Worm (Caenorhabditis elegans) whole organism, L1 larva: ENCODE data around the gene F19H6.6.

Experiments
- C34B4.2 ChIP-seq: sonication (generic microtip); optimal IDR thresholded peaks from 2 replicates; lab custom pipeline; 2017; ENCODE audit warnings: mild to moderate bottlenecking, missing genetic modification characterization, missing compliant biosample characterization
- F16B12.6 ChIP-seq: fragments of 150-350 bp; optimal IDR thresholded peaks from 2 replicates; lab custom pipeline; 2014; ENCODE audit warnings: missing biosample characterization, missing genetic modification characterization
- aha-1 ChIP-seq: fragments of 150-350 bp; optimal IDR thresholded peaks from 2 replicates; lab custom pipeline; 2014; ENCODE audit warnings: missing biosample characterization, missing genetic modification characterization
- ama-1 ChIP-seq: fragments of 150-350 bp; optimal IDR thresholded peaks from 2 replicates; lab custom pipeline; 2014
- ceh-8 ChIP-seq: fragments of 200-800 bp; sonication (Bioruptor generic); optimal IDR thresholded peaks from 2 replicates; lab custom pipeline; 2018; ENCODE audit warnings: mild to moderate bottlenecking, missing genetic modification characterization, moderate library complexity, missing compliant biosample characterization
- ceh-82 ChIP-seq, 3 experiments: fragments of 150-350 bp in 1 of 3; sonication (generic microtip) in 2 of 3; optimal IDR thresholded peaks; 2 replicates each; lab custom pipeline; 2014 to 2017; ENCODE audit warnings: missing biosample characterization in 3 of 3, missing genetic modification characterization in 3 of 3
- ceh-90 ChIP-seq: sonication (generic microtip); optimal IDR thresholded peaks from 2 replicates; lab custom pipeline; 2016; ENCODE audit warnings: missing genetic modification characterization, missing compliant biosample characterization
- ces-1 ChIP-seq: fragments of 150-350 bp; optimal IDR thresholded peaks from 2 replicates; lab custom pipeline; 2014; ENCODE audit warnings: missing biosample characterization, missing genetic modification reagents, missing genetic modification characterization
- egl-13 ChIP-seq: sonication (generic microtip); optimal IDR thresholded peaks from 2 replicates; lab custom pipeline; 2016; ENCODE audit warnings: missing genotype, missing genetic modification reagents, missing genetic modification characterization, missing compliant biosample characterization
- egl-27 ChIP-seq, 2 experiments: fragments of 150-350 bp in 1 of 2; sonication (generic microtip); optimal IDR thresholded peaks; 3 replicates each; lab custom pipeline; 2017 to 2018; ENCODE audit warnings: missing biosample characterization in 2 of 2, missing genetic modification characterization in 2 of 2, missing genetic modification reagents in 2 of 2
- elt-3 ChIP-seq, 6 experiments: fragments of 150-350 bp in 1 of 6; sonication (generic microtip); optimal IDR thresholded peaks; 2 replicates each; lab custom pipeline; 2017 to 2018; ENCODE audit warnings: missing biosample characterization in 6 of 6, missing genetic modification characterization in 6 of 6, inconsistent platforms in 1 of 6
- ets-5 ChIP-seq: fragments of 200-800 bp; sonication (Bioruptor generic); IDR thresholded peaks from 2 replicates; pipeline ENCODE4 v1.3.6; 2022; ENCODE audit warnings: missing genetic modification characterization, missing compliant biosample characterization
- fkh-10 ChIP-seq: sonication (generic microtip); optimal IDR thresholded peaks from 2 replicates; lab custom pipeline; 2017; ENCODE audit warnings: missing biosample characterization, missing genetic modification reagents, missing genetic modification characterization
- fkh-8 ChIP-seq: sonication (generic microtip); optimal IDR thresholded peaks from 2 replicates; lab custom pipeline; 2016; ENCODE audit warnings: mild to moderate bottlenecking, missing genetic modification characterization, missing compliant biosample characterization
- fos-1 ChIP-seq: fragments of 150-350 bp; optimal IDR thresholded peaks from 2 replicates; lab custom pipeline; 2014; ENCODE audit warnings: missing biosample characterization, missing genetic modification characterization
- grh-1 ChIP-seq: fragments of 200-800 bp; sonication (Bioruptor generic); IDR thresholded peaks from 2 replicates; pipeline ENCODE4 v1.3.6; 2022; ENCODE audit warnings: missing genetic modification reagents, missing genetic modification characterization, missing compliant biosample characterization
- irx-1 ChIP-seq: sonication (generic microtip); optimal IDR thresholded peaks from 2 replicates; lab custom pipeline; 2016; ENCODE audit warnings: missing genetic modification characterization, missing compliant biosample characterization
- isw-1 ChIP-seq: fragments of 200-800 bp; sonication (Bioruptor generic); IDR thresholded peaks from 2 replicates; pipeline ENCODE4 v1.3.6; 2022; ENCODE audit warnings: missing genetic modification characterization, missing compliant biosample characterization
- lin-13 ChIP-seq: fragments of 150-350 bp; optimal IDR thresholded peaks from 2 replicates; lab custom pipeline; 2014; ENCODE audit warnings: missing biosample characterization, missing genetic modification reagents, missing genetic modification characterization
- lin-14 ChIP-seq: fragments of 200-800 bp; sonication (Bioruptor generic); optimal IDR thresholded peaks from 2 replicates; lab custom pipeline; 2018; ENCODE audit warnings: mild to moderate bottlenecking, missing genetic modification characterization, moderate library complexity, missing compliant biosample characterization
- lin-15B ChIP-seq: fragments of 150-350 bp; sonication (generic microtip); optimal IDR thresholded peaks from 3 replicates; lab custom pipeline; 2014; ENCODE audit warnings: missing biosample characterization, missing genetic modification characterization
- mep-1 ChIP-seq: fragments of 150-350 bp; optimal IDR thresholded peaks from 2 replicates; lab custom pipeline; 2014; ENCODE audit warnings: missing biosample characterization, missing genetic modification characterization
- nhr-11 ChIP-seq: fragments of 150-350 bp; optimal IDR thresholded peaks from 2 replicates; lab custom pipeline; 2014; ENCODE audit warnings: missing biosample characterization, missing genetic modification characterization
- nhr-12 ChIP-seq: sonication (generic microtip); optimal IDR thresholded peaks from 2 replicates; lab custom pipeline; 2017; ENCODE audit warnings: missing biosample characterization, missing genetic modification characterization
- nhr-28 ChIP-seq: fragments of 150-350 bp; optimal IDR thresholded peaks from 2 replicates; lab custom pipeline; 2014; ENCODE audit warnings: missing biosample characterization, missing genetic modification characterization
- nhr-76 ChIP-seq: sonication (generic microtip); optimal IDR thresholded peaks from 2 replicates; lab custom pipeline; 2017; ENCODE audit warnings: missing biosample characterization, missing genetic modification characterization
- nhr-84 ChIP-seq: sonication (generic microtip); optimal IDR thresholded peaks from 2 replicates; lab custom pipeline; 2017; ENCODE audit warnings: missing biosample characterization, missing genetic modification characterization
- pax-3 ChIP-seq: fragments of 200-800 bp; sonication (Bioruptor generic); optimal IDR thresholded peaks from 2 replicates; lab custom pipeline; 2018; ENCODE audit warnings: mild to moderate bottlenecking, missing genetic modification characterization, moderate library complexity, missing compliant biosample characterization
- rnt-1 ChIP-seq: sonication (generic microtip); optimal IDR thresholded peaks from 2 replicates; lab custom pipeline; 2016; ENCODE audit warnings: mild to moderate bottlenecking, missing genetic modification characterization, moderate library complexity, missing compliant biosample characterization
- skn-1 ChIP-seq: fragments of 150-350 bp; optimal IDR thresholded peaks from 2 replicates; lab custom pipeline; 2014; ENCODE audit warnings: missing biosample characterization, missing genetic modification characterization
- snu-23 ChIP-seq: sonication (generic microtip); optimal IDR thresholded peaks from 2 replicates; lab custom pipeline; 2016; ENCODE audit warnings: missing genetic modification characterization, missing compliant biosample characterization
- sox-4 ChIP-seq: sonication (generic microtip); optimal IDR thresholded peaks from 2 replicates; lab custom pipeline; 2016; ENCODE audit warnings: missing genetic modification characterization, missing compliant biosample characterization
- sup-37 ChIP-seq: fragments of 200-800 bp; sonication (Bioruptor generic); optimal IDR thresholded peaks from 2 replicates; lab custom pipeline; 2018; ENCODE audit warnings: mild to moderate bottlenecking, missing genetic modification characterization, missing compliant biosample characterization
- tbx-2 ChIP-seq: sonication (generic microtip); optimal IDR thresholded peaks from 2 replicates; lab custom pipeline; 2016; ENCODE audit warnings: missing genetic modification characterization, missing compliant biosample characterization
- unc-30 ChIP-seq: sonication (generic microtip); optimal IDR thresholded peaks from 2 replicates; lab custom pipeline; 2017; ENCODE audit warnings: missing biosample characterization, missing genetic modification characterization
- vab-15 ChIP-seq: sonication (generic microtip); optimal IDR thresholded peaks from 2 replicates; lab custom pipeline; 2017; ENCODE audit warnings: missing genotype, mild to moderate bottlenecking, missing genetic modification characterization, missing compliant biosample characterization
- xbp-1 ChIP-seq: sonication (generic microtip); optimal IDR thresholded peaks from 2 replicates; lab custom pipeline; 2016; ENCODE audit warnings: missing genetic modification characterization, missing compliant biosample characterization
- zag-1 ChIP-seq: fragments of 150-350 bp; optimal IDR thresholded peaks from 2 replicates; lab custom pipeline; 2014; ENCODE audit warnings: missing biosample characterization, missing genetic modification characterization

The F19H6.6 gene

DNA sequence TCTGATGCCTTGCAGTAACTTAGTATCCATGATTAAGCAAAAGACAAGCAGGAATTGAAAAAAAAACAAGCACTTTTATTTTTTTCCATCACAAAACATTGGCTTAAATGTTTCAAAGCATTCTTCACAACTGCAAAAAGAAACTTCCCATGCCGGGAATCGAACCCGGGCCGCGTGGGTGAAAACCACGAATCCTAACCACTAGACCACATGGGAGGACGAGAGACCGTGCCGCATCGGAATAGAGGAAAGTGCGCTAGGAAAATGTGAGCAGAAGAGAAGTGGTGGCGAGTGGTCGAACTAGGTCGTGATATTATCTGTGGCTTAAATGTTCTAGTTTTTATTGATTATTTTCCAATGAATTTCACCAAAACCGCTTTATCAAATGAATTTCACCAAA is 6.9 kb downstream of the F19H6.6 start (continued):
- TF ChIP-seq ces-1 (GFP tag; lab: Kevin White, UChicago) (no peak), skn-1 (tag; lab: Kevin White, UChicago) (peak; percentile 33), nhr-11 (no peak), fkh-8 (tag; lab: Kevin White, UChicago) (no peak), mep-1 (peak; percentile 57), pax-3 (tag; lab: Kevin White, UChicago) (no peak), xbp-1 (tag; lab: Kevin White, UChicago) (no peak), lin-13 (peak; percentile 11), elt-3 (tag; optimal IDR thresholded peaks at IDR 0.05; lab: Kevin White, UChicago) (no peak), ceh-82 (tag; optimal IDR thresholded peaks at IDR 0.05; lab: Kevin White, UChicago) (peak; percentile 36 to 61 (median 61)), ceh-8 (GFP tag; lab: Kevin White, UChicago) (no peak), snu-23 (GFP tag; lab: Kevin White, UChicago) (peak; percentile 73), F16B12.6 (tag; lab: Kevin White, UChicago) (no peak)

DNA sequence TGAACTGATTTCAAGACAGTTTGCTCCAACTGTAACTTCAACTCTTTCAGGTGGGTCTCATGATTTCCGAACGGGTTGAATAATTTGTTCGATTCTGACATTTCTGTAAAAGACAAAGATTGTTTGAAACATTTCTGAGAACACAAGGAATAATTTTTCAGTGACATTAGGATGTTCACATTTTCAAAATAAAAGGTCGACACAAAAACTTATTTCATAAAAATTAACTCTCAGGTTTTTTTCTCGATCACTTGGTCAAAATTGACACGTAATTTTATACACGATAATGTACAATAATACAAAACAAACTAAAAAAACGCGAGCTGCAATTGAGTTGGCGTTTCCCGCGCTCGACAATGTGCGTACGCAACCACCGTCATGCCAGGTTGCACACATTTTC is 10.7 kb downstream of the F19H6.6 start, which contains the start of gene rif-1.2:
Gene rif-1.2 (minus strand): TSS at position 101 of the 400 bp plus-strand sequence.
- TF ChIP-seq nhr-76 (tag; lab: Kevin White, UChicago) (no peak), ets-5 (no peak)

DNA sequence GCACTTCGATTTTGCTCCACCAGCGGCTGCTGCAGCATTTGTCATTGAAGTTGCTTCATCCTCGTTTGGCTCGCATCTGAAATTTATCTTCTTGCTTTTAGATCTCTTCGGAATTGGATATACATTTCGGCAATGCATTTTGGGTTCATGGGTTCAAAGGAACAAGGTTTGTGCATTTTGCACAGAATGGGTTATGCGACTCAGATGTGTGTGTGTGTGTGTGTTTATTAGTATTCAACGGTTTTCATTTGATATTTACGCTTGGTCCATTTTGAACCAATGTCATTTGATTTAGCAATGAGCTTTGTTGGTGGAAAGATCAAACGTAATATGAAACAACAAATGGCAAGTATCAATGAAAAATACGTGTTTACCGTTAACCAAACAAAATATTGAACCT is 15.2 kb downstream of the F19H6.6 start:
- no peak for TF ChIP-seq zag-1 (tag; lab: Kevin White, UChicago)
- no peak for TF ChIP-seq nhr-12 (tag; lab: Kevin White, UChicago)
- TF ChIP-seq aha-1 (tag; lab: Kevin White, UChicago) = no peak
- no peak for TF ChIP-seq nhr-84 (tag; lab: Kevin White, UChicago)
- TF ChIP-seq ama-1 = no peak
- no peak for TF ChIP-seq fos-1 (tag; lab: Kevin White, UChicago)
- no peak for TF ChIP-seq egl-13
- no peak for TF ChIP-seq nhr-28 (tag; lab: Kevin White, UChicago)
- no peak for TF ChIP-seq lin-15B (tag; lab: Kevin White, UChicago)
- no peak for TF ChIP-seq grh-1 (GFP tag; lab: Robert Waterston, UW)
- TF ChIP-seq ceh-90 = no peak
- no peak for TF ChIP-seq unc-30 (tag; lab: Kevin White, UChicago)
- no peak for TF ChIP-seq irx-1 (tag; lab: Kevin White, UChicago)
- no peak for TF ChIP-seq fkh-10
- no peak for TF ChIP-seq isw-1 (GFP tag; lab: Robert Waterston, UW)
- no peak for TF ChIP-seq xbp-1 (tag; lab: Kevin White, UChicago)
- TF ChIP-seq mep-1 = no peak
- no peak for TF ChIP-seq lin-13
- TF ChIP-seq vab-15 (tag; lab: Kevin White, UChicago) = no peak
- TF ChIP-seq sup-37 (GFP tag; lab: Kevin White, UChicago) = no peak

DNA sequence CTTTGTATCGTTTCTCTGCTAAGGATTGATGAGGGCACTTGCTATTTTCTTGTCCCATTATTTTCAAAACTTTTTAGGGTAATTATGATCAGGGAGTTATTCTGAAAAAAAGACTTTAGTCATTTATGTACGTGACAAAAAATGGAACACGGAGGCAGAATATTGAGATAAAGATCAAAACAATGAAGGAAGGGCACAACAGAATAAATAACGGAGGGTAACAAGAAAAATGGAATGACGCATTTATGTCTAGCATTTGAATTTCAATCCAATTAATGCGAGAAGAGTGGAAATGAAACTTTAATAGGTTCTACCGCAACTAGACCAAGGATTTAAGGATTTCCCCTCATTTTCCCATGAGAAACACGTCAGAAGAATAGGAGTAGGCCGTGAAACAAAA is 17.7 kb downstream of the F19H6.6 start, which contains the start of gene glb-13:
Gene glb-13 (minus strand): TSS at position 101 of the 400 bp plus-strand sequence.
- TF ChIP-seq C34B4.2 (tag; lab: Kevin White, UChicago) (no peak), tbx-2 (no peak), rnt-1 (tag; lab: Kevin White, UChicago) (no peak), grh-1 (GFP tag; lab: Robert Waterston, UW) (no peak), egl-27 (tag; optimal IDR thresholded peaks at IDR 0.05; lab: Kevin White, UChicago) (no peak), sox-4 (no peak), sup-37 (GFP tag; lab: Kevin White, UChicago) (no peak)
- TF ChIP-seq, all 84 proteins: peak for 0

DNA sequence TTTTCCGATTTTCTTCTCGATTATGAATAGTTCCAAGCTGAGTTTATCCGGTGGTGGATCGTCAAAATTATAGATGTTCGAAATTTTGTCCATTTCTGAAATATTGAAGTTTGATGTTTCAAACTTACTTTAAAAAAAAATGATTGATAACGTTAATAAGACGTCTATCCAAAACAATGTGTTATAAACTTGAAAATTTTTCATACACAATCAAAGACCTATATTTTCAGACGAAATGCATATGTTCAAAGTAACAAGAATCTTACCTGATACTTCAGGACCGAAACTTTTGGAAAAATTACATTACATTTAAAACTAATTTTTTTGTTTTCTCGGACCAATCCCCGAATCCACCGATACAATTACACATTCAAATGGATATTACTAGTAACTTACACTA is 30.8 kb downstream of the F19H6.6 start, which contains the start of gene nekl-3:
Gene nekl-3 (minus strand): TSS at position 101 of the 400 bp plus-strand sequence.
- TF ChIP-seq aha-1 (tag; lab: Kevin White, UChicago) = no peak
- TF ChIP-seq lin-15B (tag; lab: Kevin White, UChicago) = no peak
- no peak for TF ChIP-seq lin-14
